Worm (Caenorhabditis elegans): Measurements from ENCODE around the gene F42A10.9.
A peak's percentile ranks its signal among the peaks of the same experiment; 100 is the strongest.

F42A10.9 gene

ce11 chrIII:6140818-6141217 is 23.6 kb upstream of the F42A10.9 start:
- no peak for TF ChIP-seq mxl-3 (GFP tag; optimal IDR thresholded peaks at IDR 0.05)
- TF ChIP-seq nhr-10 (tag; optimal IDR thresholded peaks at IDR 0.05) = no peak
- no peak for TF ChIP-seq nhr-77 (tag; optimal IDR thresholded peaks at IDR 0.05)
- TF ChIP-seq lim-7 (GFP tag; IDR thresholded peaks at IDR 0.05) = no peak
- no peak for TF ChIP-seq nhr-42 (GFP tag; IDR thresholded peaks at IDR 0.05)
- TF ChIP-seq F37D6.2 (tag; optimal IDR thresholded peaks at IDR 0.05) = no peak
- no peak for TF ChIP-seq F26F4.8 (GFP tag; conservative IDR thresholded peaks at IDR 0.05)
- TF ChIP-seq zfp-2 (tag; optimal IDR thresholded peaks at IDR 0.05) = no peak
- TF ChIP-seq pqm-1 (tag; optimal IDR thresholded peaks at IDR 0.05) = no peak
- TF ChIP-seq ZK337.2 (GFP tag; IDR thresholded peaks at IDR 0.05) = no peak
- TF ChIP-seq Y48G9A.11 (GFP tag; IDR thresholded peaks at IDR 0.05) = no peak
- no peak for TF ChIP-seq dmd-8 (GFP tag; IDR thresholded peaks at IDR 0.05)
- no peak for TF ChIP-seq snpc-1.2 (GFP tag; IDR thresholded peaks at IDR 0.05)
- no peak for TF ChIP-seq madf-5 (GFP tag; IDR thresholded peaks at IDR 0.05)
- TF ChIP-seq hif-1 (tag; optimal IDR thresholded peaks at IDR 0.05) = no peak
- no peak for TF ChIP-seq nhr-102 (tag; optimal IDR thresholded peaks at IDR 0.05)
- no peak for TF ChIP-seq ctbp-1 (GFP tag; IDR thresholded peaks at IDR 0.05)
- TF ChIP-seq tra-1 (GFP tag; IDR thresholded peaks at IDR 0.05) = no peak

DNA sequence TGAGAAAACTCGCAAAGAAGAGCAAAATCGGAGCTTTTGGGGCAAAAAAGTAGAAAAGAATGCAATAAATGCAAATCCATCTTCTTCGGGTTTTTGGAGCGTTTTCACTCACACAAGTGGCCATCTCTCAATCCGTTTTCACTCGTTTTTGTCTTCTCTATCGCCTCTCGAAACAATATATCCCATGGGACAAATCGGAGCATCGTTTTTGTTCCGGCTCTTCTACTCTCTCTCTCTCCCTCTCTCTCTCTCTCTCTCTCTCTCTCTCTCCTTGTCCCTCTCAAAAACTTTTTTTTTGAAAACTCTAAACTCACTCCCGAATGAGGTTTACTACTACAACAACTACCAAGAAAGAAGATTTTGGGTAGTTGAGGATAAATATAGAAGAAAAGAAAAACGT is 22.8 kb upstream of the F42A10.9 start:
- TF ChIP-seq aha-1 (tag) (peak; percentile 99), lsy-2 (tag; optimal IDR thresholded peaks at IDR 0.05) (peak in 1 of 2 experiments; percentile 33), unc-62 (GFP tag; optimal IDR thresholded peaks at IDR 0.05 in 1 of 2) (peak in 1 of 2 experiments; percentile 2), unc-62 (tag; optimal IDR thresholded peaks at IDR 0.05) (no peak), zip-2 (tag; optimal IDR thresholded peaks at IDR 0.05) (no peak), zfp-2 (tag; optimal IDR thresholded peaks at IDR 0.05) (no peak), lin-29 (GFP tag; IDR thresholded peaks at IDR 0.05) (no peak), fkh-10 (GFP tag; optimal IDR thresholded peaks at IDR 0.05) (peak; percentile 48), mes-2 (tag; optimal IDR thresholded peaks at IDR 0.05; ENCODE audit: poor library complexity, severe bottlenecking) (no peak), ZK546.5 (tag; optimal IDR thresholded peaks at IDR 0.05) (no peak), pha-4 (GFP tag; IDR thresholded peaks at IDR 0.05) (0 out of 2 replicates have a peak, but pooled peaks have one; percentile 10), pha-4 (tag; optimal IDR thresholded peaks at IDR 0.05) (no peak), ceh-20 (GFP tag; IDR thresholded peaks at IDR 0.05) (peak; percentile 37; the same call in 1 of the 2 replicates)

- peak; percentile 56 for TF ChIP-seq nhr-28 (tag; optimal IDR thresholded peaks at IDR 0.05)
- TF ChIP-seq cey-2 (tag; optimal IDR thresholded peaks at IDR 0.05; ENCODE audit: borderline replicate concordance, insufficient read depth) = peak; percentile 60
- TF ChIP-seq zfp-2 (tag; optimal IDR thresholded peaks at IDR 0.05) = no peak
- TF ChIP-seq nhr-11 (tag; optimal IDR thresholded peaks at IDR 0.05) = peak; percentile 81
- no peak for TF ChIP-seq jun-1 (tag; optimal IDR thresholded peaks at IDR 0.05)
- TF ChIP-seq unc-62 (GFP tag; optimal IDR thresholded peaks at IDR 0.05 in 1 of 2) = peak in 1 of 2 experiments; percentile 78
- TF ChIP-seq unc-62 (tag; optimal IDR thresholded peaks at IDR 0.05) = no peak
- peak; percentile 80 for TF ChIP-seq hlh-30 (tag; optimal IDR thresholded peaks at IDR 0.05; ENCODE audit: insufficient read depth)
- TF ChIP-seq mdl-1 (tag; optimal IDR thresholded peaks at IDR 0.05) = peak in 1 of 2 experiments; percentile 73
- TF ChIP-seq lsy-2 (tag; optimal IDR thresholded peaks at IDR 0.05) = peak in 1 of 2 experiments; percentile 26
- peak; percentile 60 for TF ChIP-seq nhr-48 (tag; optimal IDR thresholded peaks at IDR 0.05)
- TF ChIP-seq hlh-11 (tag; optimal IDR thresholded peaks at IDR 0.05) = peak; percentile 22
Measured at ce11 chrIII:6144390-6144962, 19.9 kb upstream of the F42A10.9 start.
